Worm (Caenorhabditis elegans): ENCODE data around the gene rop-1.

DNA sequence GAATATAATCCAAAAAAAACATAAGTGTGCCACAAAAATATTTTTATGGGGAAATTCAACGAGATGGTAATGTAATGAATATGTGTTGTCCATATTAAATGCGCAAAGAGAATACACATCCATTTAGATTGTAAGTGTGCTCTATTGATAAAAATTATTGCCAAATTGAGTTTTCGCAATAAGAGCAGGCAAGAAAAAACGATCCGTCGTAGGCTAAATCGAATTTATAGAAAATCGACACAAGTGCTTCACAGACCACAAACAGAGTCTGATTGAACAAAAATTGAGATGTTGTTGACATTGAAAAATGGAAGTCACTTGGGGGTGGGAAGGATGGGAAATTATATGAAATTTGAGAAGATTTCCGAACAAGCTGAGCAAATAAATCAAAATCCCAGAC is 10.2 kb upstream of the rop-1 start:
- TF ChIP-seq W03F9.2 (tag; optimal IDR thresholded peaks at IDR 0.05) (no peak), him-1 (tag; optimal IDR thresholded peaks at IDR 0.05) (no peak), dao-5 (tag; optimal IDR thresholded peaks at IDR 0.05) (no peak)
